Worm (Caenorhabditis elegans) whole organism, L1 larva: ENCODE data around the gene F47D12.7.
A peak's percentile ranks its signal among the peaks of the same experiment; 100 is the strongest.

Experiments
- F16B12.6 ChIP-seq: fragments of 150-350 bp; optimal IDR thresholded peaks from 2 replicates; lab custom pipeline; 2014; ENCODE audit warnings: missing biosample characterization, missing genetic modification characterization
- aha-1 ChIP-seq: fragments of 150-350 bp; optimal IDR thresholded peaks from 2 replicates; lab custom pipeline; 2014; ENCODE audit warnings: missing biosample characterization, missing genetic modification characterization
- alr-1 ChIP-seq: fragments of 200-800 bp; sonication (Bioruptor generic); optimal IDR thresholded peaks from 2 replicates; lab custom pipeline; 2018; ENCODE audit warnings: borderline replicate concordance, mild to moderate bottlenecking, missing genetic modification characterization, missing compliant biosample characterization
- ceh-63 ChIP-seq: fragments of 200-800 bp; sonication (Bioruptor generic); optimal IDR thresholded peaks from 2 replicates; lab custom pipeline; 2018; ENCODE audit warnings: mild to moderate bottlenecking, missing genetic modification characterization, missing compliant biosample characterization
- ceh-88 ChIP-seq: fragments of 200-800 bp; sonication (Bioruptor generic); IDR thresholded peaks from 2 replicates; pipeline ENCODE4 v1.3.6; 2022; ENCODE audit warnings: missing genetic modification characterization, missing compliant biosample characterization
- dpl-1 ChIP-seq, 3 experiments: fragments of 150-350 bp in 2 of 3; sonication (generic microtip) in 1 of 3; optimal IDR thresholded peaks; 2 replicates each; lab custom pipeline; 2014 to 2017; ENCODE audit warnings: missing biosample characterization in 3 of 3, missing genetic modification characterization in 3 of 3, missing genetic modification reagents in 3 of 3
- dsc-1 ChIP-seq: sonication (generic microtip); optimal IDR thresholded peaks from 2 replicates; lab custom pipeline; 2016; ENCODE audit warnings: mild to moderate bottlenecking, missing genetic modification characterization, missing compliant biosample characterization
- efl-1 ChIP-seq, 4 experiments: fragments of 150-350 bp; optimal IDR thresholded peaks in 3 of 4; peaks in 1 of 4; 1 replicate in 1 of 4; 2 replicates in 3 of 4; lab custom pipeline; 2014; ENCODE audit warnings: missing biosample characterization in 2 of 4, missing genetic modification characterization in 2 of 4, missing genetic modification reagents in 2 of 4
- efl-3 ChIP-seq: fragments of 200-800 bp; sonication (Bioruptor generic); optimal IDR thresholded peaks from 2 replicates; lab custom pipeline; 2018; ENCODE audit warnings: mild to moderate bottlenecking, missing genetic modification characterization, missing compliant biosample characterization
- egl-13 ChIP-seq: sonication (generic microtip); optimal IDR thresholded peaks from 2 replicates; lab custom pipeline; 2016; ENCODE audit warnings: missing genotype, missing genetic modification reagents, missing genetic modification characterization, missing compliant biosample characterization
- elt-3 ChIP-seq, 6 experiments: fragments of 150-350 bp in 1 of 6; sonication (generic microtip); optimal IDR thresholded peaks; 2 replicates each; lab custom pipeline; 2017 to 2018; ENCODE audit warnings: missing biosample characterization in 6 of 6, missing genetic modification characterization in 6 of 6, inconsistent platforms in 1 of 6
- fkh-10 ChIP-seq: sonication (generic microtip); optimal IDR thresholded peaks from 2 replicates; lab custom pipeline; 2017; ENCODE audit warnings: missing biosample characterization, missing genetic modification reagents, missing genetic modification characterization
- fkh-8 ChIP-seq: sonication (generic microtip); optimal IDR thresholded peaks from 2 replicates; lab custom pipeline; 2016; ENCODE audit warnings: mild to moderate bottlenecking, missing genetic modification characterization, missing compliant biosample characterization
- hlh-17 ChIP-seq: fragments of 200-800 bp; sonication (Bioruptor generic); optimal IDR thresholded peaks from 2 replicates; lab custom pipeline; 2018; ENCODE audit warnings: missing genetic modification characterization, mild to moderate bottlenecking, missing compliant biosample characterization, moderate library complexity, borderline replicate concordance
- hlh-4 ChIP-seq: sonication (generic microtip); optimal IDR thresholded peaks from 2 replicates; lab custom pipeline; 2016; ENCODE audit warnings: mild to moderate bottlenecking, missing genetic modification characterization, missing compliant biosample characterization
- irx-1 ChIP-seq: sonication (generic microtip); optimal IDR thresholded peaks from 2 replicates; lab custom pipeline; 2016; ENCODE audit warnings: missing genetic modification characterization, missing compliant biosample characterization
- jun-1 ChIP-seq: fragments of 150-350 bp; optimal IDR thresholded peaks from 2 replicates; lab custom pipeline; 2014; ENCODE audit warnings: missing biosample characterization, missing genetic modification reagents, missing genetic modification characterization
- lin-13 ChIP-seq: fragments of 150-350 bp; optimal IDR thresholded peaks from 2 replicates; lab custom pipeline; 2014; ENCODE audit warnings: missing biosample characterization, missing genetic modification reagents, missing genetic modification characterization
- lin-15B ChIP-seq: fragments of 150-350 bp; sonication (generic microtip); optimal IDR thresholded peaks from 3 replicates; lab custom pipeline; 2014; ENCODE audit warnings: missing biosample characterization, missing genetic modification characterization
- lin-35 ChIP-seq, 2 experiments: fragments of 150-350 bp; optimal IDR thresholded peaks; 2 replicates each; lab custom pipeline; 2014; ENCODE audit warnings: missing biosample characterization in 2 of 2, missing genetic modification characterization in 2 of 2, missing genetic modification reagents in 2 of 2
- lin-39 ChIP-seq: fragments of 150-350 bp; optimal IDR thresholded peaks from 2 replicates; lab custom pipeline; 2014; ENCODE audit warnings: missing biosample characterization, missing genetic modification reagents, missing genetic modification characterization
- lsy-2 ChIP-seq, 2 experiments: fragments of 150-350 bp; optimal IDR thresholded peaks; 2 replicates each; lab custom pipeline; 2014; ENCODE audit warnings: missing biosample characterization in 2 of 2, missing genetic modification characterization in 2 of 2
- mab-9 ChIP-seq: fragments of 200-800 bp; sonication (Bioruptor generic); IDR thresholded peaks from 2 replicates; pipeline ENCODE4 v1.3.6; 2022; ENCODE audit warnings: missing genetic modification reagents, missing genetic modification characterization, missing compliant biosample characterization
- mdl-1 ChIP-seq, 2 experiments: fragments of 150-350 bp; optimal IDR thresholded peaks; 2 replicates each; lab custom pipeline; 2014 to 2017; ENCODE audit warnings: missing biosample characterization in 2 of 2, missing genetic modification characterization in 2 of 2, inconsistent platforms in 1 of 2
- mef-2 ChIP-seq: fragments of 150-350 bp; optimal IDR thresholded peaks from 2 replicates; lab custom pipeline; 2014; ENCODE audit warnings: missing biosample characterization, missing genetic modification characterization
- nhr-11 ChIP-seq: fragments of 150-350 bp; optimal IDR thresholded peaks from 2 replicates; lab custom pipeline; 2014; ENCODE audit warnings: missing biosample characterization, missing genetic modification characterization
- nhr-12 ChIP-seq: sonication (generic microtip); optimal IDR thresholded peaks from 2 replicates; lab custom pipeline; 2017; ENCODE audit warnings: missing biosample characterization, missing genetic modification characterization
- nhr-19 ChIP-seq: fragments of 200-800 bp; sonication (Bioruptor generic); conservative IDR thresholded peaks from 2 replicates; pipeline ENCODE4 v1.3.6; 2022; ENCODE audit warnings: missing genetic modification characterization, missing compliant biosample characterization
- nhr-47 ChIP-seq: sonication (generic microtip); optimal IDR thresholded peaks from 2 replicates; lab custom pipeline; 2016; ENCODE audit warnings: mild to moderate bottlenecking, missing genetic modification characterization, moderate library complexity, missing compliant biosample characterization
- nhr-77 ChIP-seq: fragments of 150-350 bp; optimal IDR thresholded peaks from 2 replicates; lab custom pipeline; 2014; ENCODE audit warnings: missing biosample characterization, missing genetic modification characterization
- nhr-84 ChIP-seq: sonication (generic microtip); optimal IDR thresholded peaks from 2 replicates; lab custom pipeline; 2017; ENCODE audit warnings: missing biosample characterization, missing genetic modification characterization
- nhr-90 ChIP-seq: sonication (generic microtip); optimal IDR thresholded peaks from 2 replicates; lab custom pipeline; 2016; ENCODE audit warnings: mild to moderate bottlenecking, missing genetic modification characterization, missing compliant biosample characterization; ENCODE audit not compliant: poor library complexity
- pag-3 ChIP-seq: sonication (generic microtip); optimal IDR thresholded peaks from 2 replicates; lab custom pipeline; 2017; ENCODE audit warnings: missing genetic modification characterization, mild to moderate bottlenecking, missing compliant biosample characterization, antibody characterized with exemption, borderline replicate concordance; ENCODE audit not compliant: insufficient read depth
- snpc-4 ChIP-seq: fragments of 150-350 bp; optimal IDR thresholded peaks from 2 replicates; lab custom pipeline; 2014; ENCODE audit warnings: missing biosample characterization, missing genetic modification characterization
- snu-23 ChIP-seq: sonication (generic microtip); optimal IDR thresholded peaks from 2 replicates; lab custom pipeline; 2016; ENCODE audit warnings: missing genetic modification characterization, missing compliant biosample characterization
- sup-37 ChIP-seq: fragments of 200-800 bp; sonication (Bioruptor generic); optimal IDR thresholded peaks from 2 replicates; lab custom pipeline; 2018; ENCODE audit warnings: mild to moderate bottlenecking, missing genetic modification characterization, missing compliant biosample characterization
- tlp-1 ChIP-seq: fragments of 150-350 bp; optimal IDR thresholded peaks from 2 replicates; lab custom pipeline; 2014; ENCODE audit warnings: missing biosample characterization, missing genetic modification characterization
- unc-86 ChIP-seq: sonication (generic microtip); optimal IDR thresholded peaks from 2 replicates; lab custom pipeline; 2016; ENCODE audit warnings: missing genetic modification characterization, missing compliant biosample characterization
- unc-98 ChIP-seq: fragments of 200-800 bp; sonication (Bioruptor generic); IDR thresholded peaks from 2 replicates; pipeline ENCODE4 v1.3.6; 2022; ENCODE audit warnings: missing genetic modification characterization, missing compliant biosample characterization
- zag-1 ChIP-seq: fragments of 150-350 bp; optimal IDR thresholded peaks from 2 replicates; lab custom pipeline; 2014; ENCODE audit warnings: missing biosample characterization, missing genetic modification characterization
- ztf-11 ChIP-seq, 2 experiments: sonication (generic microtip); optimal IDR thresholded peaks; 2 replicates each; lab custom pipeline; 2016 to 2017; ENCODE audit warnings: missing genetic modification characterization in 2 of 2, missing biosample characterization in 1 of 2, missing compliant biosample characterization in 1 of 2
- ztf-4 ChIP-seq: fragments of 150-350 bp; optimal IDR thresholded peaks from 2 replicates; lab custom pipeline; 2014; ENCODE audit warnings: missing biosample characterization, missing genetic modification characterization

The F47D12.7 gene

ce11 chrIII:6278301-6278827 is 17.5 kb downstream of the F47D12.7 start, which contains the start of gene C18F10.7 (continued):
- peak; percentile 11 for TF ChIP-seq nhr-77 (tag; lab: Kevin White, UChicago)
- peak; percentile 52 for TF ChIP-seq fkh-8 (tag; lab: Kevin White, UChicago)
- TF ChIP-seq nhr-47: peak; percentile 73
- TF ChIP-seq pag-3: no peak
- TF ChIP-seq aha-1 (tag; lab: Kevin White, UChicago): no peak
- peak; percentile 36 for TF ChIP-seq jun-1 (tag; lab: Kevin White, UChicago)
- peak; percentile 30 to 56 (median 48) for TF ChIP-seq dpl-1 (GFP tag; optimal IDR thresholded peaks at IDR 0.05; lab: Kevin White, UChicago)
- peak in 1 of 2 experiments; percentile 90 for TF ChIP-seq mdl-1 (tag; optimal IDR thresholded peaks at IDR 0.05; lab: Kevin White, UChicago)
- no peak for TF ChIP-seq lin-13 (GFP tag; lab: Kevin White, UChicago)
- TF ChIP-seq mef-2: peak; percentile 61
- TF ChIP-seq tlp-1 (tag; lab: Kevin White, UChicago): no peak
- TF ChIP-seq egl-13 (tag; lab: Kevin White, UChicago): peak; percentile 71
- peak; percentile 79 to 85 for TF ChIP-seq efl-1 (optimal IDR thresholded peaks at IDR 0.05; lab: Kevin White, UChicago)
- TF ChIP-seq efl-1 (GFP tag; optimal IDR thresholded peaks at IDR 0.05 in 1 of 2; lab: Kevin White, UChicago): peak; percentile 60 to 95
- peak; percentile 64 for TF ChIP-seq snpc-4
- peak; percentile 81 for TF ChIP-seq snu-23
- no peak; the same call in 1 of the 2 replicates for TF ChIP-seq ceh-88 (GFP tag; lab: Robert Waterston, UW)
- TF ChIP-seq lsy-2 (tag; optimal IDR thresholded peaks at IDR 0.05; lab: Kevin White, UChicago): peak in 1 of 2 experiments; percentile 76
- TF ChIP-seq unc-86 (tag; lab: Kevin White, UChicago): peak; percentile 65
- TF ChIP-seq zag-1 (tag; lab: Kevin White, UChicago): no peak
- peak; percentile 52 for TF ChIP-seq irx-1 (tag; lab: Kevin White, UChicago)
- TF ChIP-seq alr-1 (tag; lab: Kevin White, UChicago): no peak
- TF ChIP-seq dsc-1 (tag; lab: Kevin White, UChicago): peak; percentile 66
- peak; percentile 76 for TF ChIP-seq nhr-19
- TF ChIP-seq efl-3 (GFP tag; lab: Kevin White, UChicago): no peak
- TF ChIP-seq ceh-63 (GFP tag; lab: Kevin White, UChicago): no peak
- peak; percentile 51 for TF ChIP-seq lin-39 (tag; lab: Kevin White, UChicago)
- TF ChIP-seq unc-98 (GFP tag; lab: Robert Waterston, UW): no peak
- TF ChIP-seq ztf-11 (tag; optimal IDR thresholded peaks at IDR 0.05; lab: Kevin White, UChicago): no peak
- TF ChIP-seq nhr-90 (tag; lab: Kevin White, UChicago): peak; percentile 59
- no peak for TF ChIP-seq nhr-84
- peak; percentile 3 for TF ChIP-seq sup-37 (GFP tag; lab: Kevin White, UChicago)
- peak; percentile 7 for TF ChIP-seq nhr-11
- TF ChIP-seq nhr-12: no peak
- TF ChIP-seq mab-9: no peak
- peak; percentile 43 for TF ChIP-seq ztf-4 (tag; lab: Kevin White, UChicago)

ce11 chrIII:6272868-6273267 is 23.0 kb downstream of the F47D12.7 start, which contains the start of gene C18F10.2:
Gene C18F10.2 (plus strand): TSS chrIII:6273168.
- no peak for TF ChIP-seq lin-35 (GFP tag; optimal IDR thresholded peaks at IDR 0.05; lab: Kevin White, UChicago)
- no peak for TF ChIP-seq ceh-63 (GFP tag; lab: Kevin White, UChicago)
- no peak for TF ChIP-seq dsc-1 (tag; lab: Kevin White, UChicago)
- no peak for TF ChIP-seq fkh-10
- TF ChIP-seq hlh-17 (GFP tag; lab: Kevin White, UChicago): no peak
- TF ChIP-seq egl-13 (tag; lab: Kevin White, UChicago): no peak
- no peak for TF ChIP-seq F16B12.6
- no peak for TF ChIP-seq hlh-4
- no peak for TF ChIP-seq lin-15B (tag; lab: Kevin White, UChicago)
- TF ChIP-seq elt-3 (tag; optimal IDR thresholded peaks at IDR 0.05; lab: Kevin White, UChicago): no peak
